Worm (Caenorhabditis elegans): ENCODE data around the gene nduf-9.

Gene nduf-9

ce11 chrIII:3253736-3254135 is 5.4 kb upstream of the nduf-9 start:
- TF ChIP-seq elt-3 (tag; optimal IDR thresholded peaks at IDR 0.05) = no peak
- peak; percentile 1 for TF ChIP-seq gmeb-1 (tag; optimal IDR thresholded peaks at IDR 0.05)
- TF ChIP-seq ztf-1 (GFP tag; conservative IDR thresholded peaks at IDR 0.05) = no peak
- no peak for TF ChIP-seq lin-39 (tag; optimal IDR thresholded peaks at IDR 0.05)
- TF ChIP-seq mdl-1 (tag; optimal IDR thresholded peaks at IDR 0.05) = no peak
- no peak for TF ChIP-seq peb-1 (tag; optimal IDR thresholded peaks at IDR 0.05)
- no peak for TF ChIP-seq lin-13 (GFP tag; optimal IDR thresholded peaks at IDR 0.05)
- no peak for TF ChIP-seq aly-2 (tag; optimal IDR thresholded peaks at IDR 0.05)
- TF ChIP-seq fos-1 (tag; optimal IDR thresholded peaks at IDR 0.05) = peak; percentile 90
- peak; percentile 37 for TF ChIP-seq egl-27 (tag; optimal IDR thresholded peaks at IDR 0.05)
- TF ChIP-seq sma-9 (GFP tag; optimal IDR thresholded peaks at IDR 0.05) = peak; percentile 63
- TF ChIP-seq sma-9 (tag; optimal IDR thresholded peaks at IDR 0.05) = no peak
- TF ChIP-seq sma-3 (GFP tag; optimal IDR thresholded peaks at IDR 0.05) = no peak
- no peak for TF ChIP-seq unc-62 (GFP tag; optimal IDR thresholded peaks at IDR 0.05)
- TF ChIP-seq crh-2 (tag; optimal IDR thresholded peaks at IDR 0.05) = no peak
- no peak for TF ChIP-seq blmp-1 (tag; optimal IDR thresholded peaks at IDR 0.05; ENCODE audit: insufficient read depth)
- TF ChIP-seq lsy-2 (tag; optimal IDR thresholded peaks at IDR 0.05) = no peak
- TF ChIP-seq snpc-4 (tag; optimal IDR thresholded peaks at IDR 0.05) = no peak
- TF ChIP-seq sem-4 (tag; optimal IDR thresholded peaks at IDR 0.05) = no peak
- no peak for TF ChIP-seq zag-1 (tag; optimal IDR thresholded peaks at IDR 0.05)

- no peak for TF ChIP-seq mab-5 (tag; optimal IDR thresholded peaks at IDR 0.05)
- no peak for TF ChIP-seq lin-11 (tag; optimal IDR thresholded peaks at IDR 0.05)
- TF ChIP-seq crh-2 (tag; optimal IDR thresholded peaks at IDR 0.05) = no peak
- no peak for TF ChIP-seq ama-1 (optimal IDR thresholded peaks at IDR 0.05)
- TF ChIP-seq ceh-82 (tag; optimal IDR thresholded peaks at IDR 0.05) = no peak
- no peak for TF ChIP-seq unc-55 (GFP tag; optimal IDR thresholded peaks at IDR 0.05)
- no peak for TF ChIP-seq lsy-2 (tag; optimal IDR thresholded peaks at IDR 0.05)
- TF ChIP-seq nhr-11 (tag; optimal IDR thresholded peaks at IDR 0.05) = no peak
- TF ChIP-seq sem-4 (tag; optimal IDR thresholded peaks at IDR 0.05) = no peak
- TF ChIP-seq skn-1 (tag; optimal IDR thresholded peaks at IDR 0.05) = no peak
- no peak for TF ChIP-seq zag-1 (tag; optimal IDR thresholded peaks at IDR 0.05)
- no peak for TF ChIP-seq nhr-23 (tag; optimal IDR thresholded peaks at IDR 0.05)
- no peak for TF ChIP-seq nhr-237 (tag; optimal IDR thresholded peaks at IDR 0.05)
- TF ChIP-seq nhr-25 (tag; optimal IDR thresholded peaks at IDR 0.05) = no peak
Measured at ce11 chrIII:3253043-3253442, 4.7 kb upstream of the nduf-9 start, which contains the start of gene Y53G8AL.3. TSS of gene Y53G8AL.3 (minus strand) at chrIII:3253143.

ce11 chrIII:3250596-3251112 is 2.3 kb upstream of the nduf-9 start, which contains the start of gene Y53G8AL.4:
TSS of gene Y53G8AL.4 (minus strand) at chrIII:3250646.
- TF ChIP-seq aly-2 (tag; optimal IDR thresholded peaks at IDR 0.05) (no peak), zag-1 (tag; optimal IDR thresholded peaks at IDR 0.05) (no peak), alr-1 (tag; optimal IDR thresholded peaks at IDR 0.05) (no peak), F13H6.1 (tag; optimal IDR thresholded peaks at IDR 0.05) (no peak), mab-5 (tag; optimal IDR thresholded peaks at IDR 0.05) (no peak), gmeb-1 (tag; optimal IDR thresholded peaks at IDR 0.05) (no peak), egl-27 (tag; optimal IDR thresholded peaks at IDR 0.05) (no peak), nhr-10 (tag; optimal IDR thresholded peaks at IDR 0.05) (no peak), ZK546.5 (tag; optimal IDR thresholded peaks at IDR 0.05) (no peak), unc-39 (tag; optimal IDR thresholded peaks at IDR 0.05) (no peak), lin-39 (tag; optimal IDR thresholded peaks at IDR 0.05) (no peak), nhr-23 (tag; optimal IDR thresholded peaks at IDR 0.05) (no peak), ceh-82 (tag; optimal IDR thresholded peaks at IDR 0.05) (no peak), lin-13 (GFP tag; optimal IDR thresholded peaks at IDR 0.05) (no peak)

ce11 chrIII:3249038-3249420 is 654 bp upstream of the nduf-9 start:
- no peak for TF ChIP-seq skn-1 (tag; optimal IDR thresholded peaks at IDR 0.05)
- TF ChIP-seq sma-3 (GFP tag; optimal IDR thresholded peaks at IDR 0.05) = peak; percentile 16
- peak; percentile 30 for TF ChIP-seq Y55F3AM.14 (GFP tag; optimal IDR thresholded peaks at IDR 0.05)
- peak; percentile 7 for TF ChIP-seq unc-55 (GFP tag; optimal IDR thresholded peaks at IDR 0.05)
- no peak for TF ChIP-seq F13H6.1 (tag; optimal IDR thresholded peaks at IDR 0.05)

All from whole organism, L2 larva.